Worm (Caenorhabditis elegans) whole organism, late embryonic: Measurements from ENCODE around the gene Y37E11AR.7.

ENCODE experiments used
- K02D7.2 ChIP-seq: sonication (generic microtip); optimal IDR thresholded peaks from 2 replicates; lab custom pipeline; 2017; ENCODE audit warnings: mild to moderate bottlenecking, missing genetic modification characterization, missing compliant biosample characterization
- ama-1 ChIP-seq: fragments of 150-350 bp; optimal IDR thresholded peaks from 2 replicates; lab custom pipeline; 2014
- ceh-2 ChIP-seq: sonication (generic microtip); optimal IDR thresholded peaks from 2 replicates; lab custom pipeline; 2016; ENCODE audit warnings: missing genotype, missing genetic modification characterization, missing compliant biosample characterization
- ceh-30 ChIP-seq: fragments of 150-350 bp; optimal IDR thresholded peaks from 2 replicates; lab custom pipeline; 2014; ENCODE audit warnings: missing biosample characterization, missing genetic modification characterization
- ceh-45 ChIP-seq: fragments of 200-800 bp; sonication (Bioruptor generic); IDR thresholded peaks from 2 replicates; pipeline ENCODE4 v1.3.6; 2022; ENCODE audit warnings: missing genetic modification reagents, missing genetic modification characterization, missing compliant biosample characterization
- fkh-10 ChIP-seq: fragments of 150-350 bp; optimal IDR thresholded peaks from 2 replicates; lab custom pipeline; 2014; ENCODE audit warnings: missing biosample characterization, missing genetic modification reagents, missing genetic modification characterization
- gmeb-2 ChIP-seq: sonication (generic microtip); optimal IDR thresholded peaks from 2 replicates; lab custom pipeline; 2016; ENCODE audit warnings: missing genetic modification characterization, inconsistent platforms, missing compliant biosample characterization
- hlh-15 ChIP-seq: sonication (generic microtip); optimal IDR thresholded peaks from 2 replicates; lab custom pipeline; 2016; ENCODE audit warnings: missing genetic modification characterization, missing compliant biosample characterization
- mec-3 ChIP-seq: sonication (generic microtip); optimal IDR thresholded peaks from 2 replicates; lab custom pipeline; 2016; ENCODE audit warnings: borderline replicate concordance, missing genetic modification characterization, missing compliant biosample characterization
- pha-4 ChIP-seq: fragments of 150-350 bp; optimal IDR thresholded peaks from 2 replicates; lab custom pipeline; 2018; ENCODE audit warnings: missing biosample characterization, missing genetic modification reagents, missing genetic modification characterization
- pqm-1 ChIP-seq: sonication (generic microtip); optimal IDR thresholded peaks from 2 replicates; lab custom pipeline; 2016; ENCODE audit warnings: missing genetic modification characterization, missing compliant biosample characterization

ce11 chrIV:3751001-3751400 is 4.3 kb downstream of the Y37E11AR.7 start, which contains the start of gene ugt-45:
- TF ChIP-seq pha-4 (tag; lab: Kevin White, UChicago) (no peak), pqm-1 (tag; lab: Kevin White, UChicago) (no peak), ceh-45 (no peak), K02D7.2 (tag; lab: Kevin White, UChicago) (no peak), hlh-15 (tag; lab: Kevin White, UChicago) (no peak), ceh-30 (tag; lab: Kevin White, UChicago) (no peak), fkh-10 (GFP tag; lab: Kevin White, UChicago) (no peak), ama-1 (lab: Kevin White, UChicago) (no peak), ceh-2 (tag; lab: Kevin White, UChicago) (no peak), gmeb-2 (no peak), mec-3 (tag; lab: Kevin White, UChicago) (no peak)
